Worm (Caenorhabditis elegans) whole organism, L1 larva: ENCODE results near the gene R03G5.6.
A peak's percentile ranks its signal among the peaks of the same experiment; 100 is the strongest.

ENCODE experiments used
- C04F5.9 ChIP-seq: sonication (generic microtip); optimal IDR thresholded peaks from 2 replicates; lab custom pipeline; 2016; ENCODE audit warnings: missing genetic modification characterization, missing compliant biosample characterization
- C16A3.4 ChIP-seq: fragments of 150-350 bp; optimal IDR thresholded peaks from 2 replicates; lab custom pipeline; 2014; ENCODE audit warnings: missing biosample characterization, missing genetic modification characterization
- C34B4.2 ChIP-seq: sonication (generic microtip); optimal IDR thresholded peaks from 2 replicates; lab custom pipeline; 2017; ENCODE audit warnings: mild to moderate bottlenecking, missing genetic modification characterization, missing compliant biosample characterization
- alr-1 ChIP-seq: fragments of 200-800 bp; sonication (Bioruptor generic); optimal IDR thresholded peaks from 2 replicates; lab custom pipeline; 2018; ENCODE audit warnings: borderline replicate concordance, mild to moderate bottlenecking, missing genetic modification characterization, missing compliant biosample characterization
- ama-1 ChIP-seq: fragments of 150-350 bp; optimal IDR thresholded peaks from 2 replicates; lab custom pipeline; 2014
- blmp-1 ChIP-seq: fragments of 150-350 bp; optimal IDR thresholded peaks from 2 replicates; lab custom pipeline; 2014; ENCODE audit warnings: missing biosample characterization, missing genetic modification characterization
- ceh-63 ChIP-seq: fragments of 200-800 bp; sonication (Bioruptor generic); optimal IDR thresholded peaks from 2 replicates; lab custom pipeline; 2018; ENCODE audit warnings: mild to moderate bottlenecking, missing genetic modification characterization, missing compliant biosample characterization
- ceh-90 ChIP-seq: sonication (generic microtip); optimal IDR thresholded peaks from 2 replicates; lab custom pipeline; 2016; ENCODE audit warnings: missing genetic modification characterization, missing compliant biosample characterization
- ces-1 ChIP-seq: fragments of 150-350 bp; optimal IDR thresholded peaks from 2 replicates; lab custom pipeline; 2014; ENCODE audit warnings: missing biosample characterization, missing genetic modification reagents, missing genetic modification characterization
- dsc-1 ChIP-seq: sonication (generic microtip); optimal IDR thresholded peaks from 2 replicates; lab custom pipeline; 2016; ENCODE audit warnings: mild to moderate bottlenecking, missing genetic modification characterization, missing compliant biosample characterization
- efl-1 ChIP-seq, 4 experiments: fragments of 150-350 bp; optimal IDR thresholded peaks in 3 of 4; peaks in 1 of 4; 1 replicate in 1 of 4; 2 replicates in 3 of 4; lab custom pipeline; 2014; ENCODE audit warnings: missing biosample characterization in 2 of 4, missing genetic modification characterization in 2 of 4, missing genetic modification reagents in 2 of 4
- efl-3 ChIP-seq: fragments of 200-800 bp; sonication (Bioruptor generic); optimal IDR thresholded peaks from 2 replicates; lab custom pipeline; 2018; ENCODE audit warnings: mild to moderate bottlenecking, missing genetic modification characterization, missing compliant biosample characterization
- egl-27 ChIP-seq, 2 experiments: fragments of 150-350 bp in 1 of 2; sonication (generic microtip); optimal IDR thresholded peaks; 3 replicates each; lab custom pipeline; 2017 to 2018; ENCODE audit warnings: missing biosample characterization in 2 of 2, missing genetic modification characterization in 2 of 2, missing genetic modification reagents in 2 of 2
- elt-3 ChIP-seq, 6 experiments: fragments of 150-350 bp in 1 of 6; sonication (generic microtip); optimal IDR thresholded peaks; 2 replicates each; lab custom pipeline; 2017 to 2018; ENCODE audit warnings: missing biosample characterization in 6 of 6, missing genetic modification characterization in 6 of 6, inconsistent platforms in 1 of 6
- ets-5 ChIP-seq: fragments of 200-800 bp; sonication (Bioruptor generic); IDR thresholded peaks from 2 replicates; pipeline ENCODE4 v1.3.6; 2022; ENCODE audit warnings: missing genetic modification characterization, missing compliant biosample characterization
- fkh-10 ChIP-seq: sonication (generic microtip); optimal IDR thresholded peaks from 2 replicates; lab custom pipeline; 2017; ENCODE audit warnings: missing biosample characterization, missing genetic modification reagents, missing genetic modification characterization
- fkh-4 ChIP-seq: sonication (generic microtip); optimal IDR thresholded peaks from 2 replicates; lab custom pipeline; 2016; ENCODE audit warnings: missing compliant biosample characterization, missing genetic modification characterization, borderline replicate concordance
- fos-1 ChIP-seq: fragments of 150-350 bp; optimal IDR thresholded peaks from 2 replicates; lab custom pipeline; 2014; ENCODE audit warnings: missing biosample characterization, missing genetic modification characterization
- grh-1 ChIP-seq: fragments of 200-800 bp; sonication (Bioruptor generic); IDR thresholded peaks from 2 replicates; pipeline ENCODE4 v1.3.6; 2022; ENCODE audit warnings: missing genetic modification reagents, missing genetic modification characterization, missing compliant biosample characterization
- hlh-17 ChIP-seq: fragments of 200-800 bp; sonication (Bioruptor generic); optimal IDR thresholded peaks from 2 replicates; lab custom pipeline; 2018; ENCODE audit warnings: missing genetic modification characterization, mild to moderate bottlenecking, missing compliant biosample characterization, moderate library complexity, borderline replicate concordance
- hlh-4 ChIP-seq: sonication (generic microtip); optimal IDR thresholded peaks from 2 replicates; lab custom pipeline; 2016; ENCODE audit warnings: mild to moderate bottlenecking, missing genetic modification characterization, missing compliant biosample characterization
- hpl-2 ChIP-seq: fragments of 150-350 bp; optimal IDR thresholded peaks from 2 replicates; lab custom pipeline; 2014; ENCODE audit warnings: missing biosample characterization, missing genetic modification reagents, missing genetic modification characterization
- irx-1 ChIP-seq: sonication (generic microtip); optimal IDR thresholded peaks from 2 replicates; lab custom pipeline; 2016; ENCODE audit warnings: missing genetic modification characterization, missing compliant biosample characterization
- isw-1 ChIP-seq: fragments of 200-800 bp; sonication (Bioruptor generic); IDR thresholded peaks from 2 replicates; pipeline ENCODE4 v1.3.6; 2022; ENCODE audit warnings: missing genetic modification characterization, missing compliant biosample characterization
- jun-1 ChIP-seq: fragments of 150-350 bp; optimal IDR thresholded peaks from 2 replicates; lab custom pipeline; 2014; ENCODE audit warnings: missing biosample characterization, missing genetic modification reagents, missing genetic modification characterization
- lin-13 ChIP-seq: fragments of 150-350 bp; optimal IDR thresholded peaks from 2 replicates; lab custom pipeline; 2014; ENCODE audit warnings: missing biosample characterization, missing genetic modification reagents, missing genetic modification characterization
- lin-14 ChIP-seq: fragments of 200-800 bp; sonication (Bioruptor generic); optimal IDR thresholded peaks from 2 replicates; lab custom pipeline; 2018; ENCODE audit warnings: mild to moderate bottlenecking, missing genetic modification characterization, moderate library complexity, missing compliant biosample characterization
- lin-15B ChIP-seq: fragments of 150-350 bp; sonication (generic microtip); optimal IDR thresholded peaks from 3 replicates; lab custom pipeline; 2014; ENCODE audit warnings: missing biosample characterization, missing genetic modification characterization
- lin-35 ChIP-seq, 2 experiments: fragments of 150-350 bp; optimal IDR thresholded peaks; 2 replicates each; lab custom pipeline; 2014; ENCODE audit warnings: missing biosample characterization in 2 of 2, missing genetic modification characterization in 2 of 2, missing genetic modification reagents in 2 of 2
- mab-9 ChIP-seq: fragments of 200-800 bp; sonication (Bioruptor generic); IDR thresholded peaks from 2 replicates; pipeline ENCODE4 v1.3.6; 2022; ENCODE audit warnings: missing genetic modification reagents, missing genetic modification characterization, missing compliant biosample characterization
- mdl-1 ChIP-seq, 2 experiments: fragments of 150-350 bp; optimal IDR thresholded peaks; 2 replicates each; lab custom pipeline; 2014 to 2017; ENCODE audit warnings: missing biosample characterization in 2 of 2, missing genetic modification characterization in 2 of 2, inconsistent platforms in 1 of 2
- nhr-12 ChIP-seq: sonication (generic microtip); optimal IDR thresholded peaks from 2 replicates; lab custom pipeline; 2017; ENCODE audit warnings: missing biosample characterization, missing genetic modification characterization
- nhr-19 ChIP-seq: fragments of 200-800 bp; sonication (Bioruptor generic); conservative IDR thresholded peaks from 2 replicates; pipeline ENCODE4 v1.3.6; 2022; ENCODE audit warnings: missing genetic modification characterization, missing compliant biosample characterization
- nhr-47 ChIP-seq: sonication (generic microtip); optimal IDR thresholded peaks from 2 replicates; lab custom pipeline; 2016; ENCODE audit warnings: mild to moderate bottlenecking, missing genetic modification characterization, moderate library complexity, missing compliant biosample characterization
- nhr-71 ChIP-seq: sonication (generic microtip); optimal IDR thresholded peaks from 2 replicates; lab custom pipeline; 2016; ENCODE audit warnings: mild to moderate bottlenecking, missing genetic modification characterization, moderate library complexity, missing compliant biosample characterization
- nhr-76 ChIP-seq: sonication (generic microtip); optimal IDR thresholded peaks from 2 replicates; lab custom pipeline; 2017; ENCODE audit warnings: missing biosample characterization, missing genetic modification characterization
- nhr-84 ChIP-seq: sonication (generic microtip); optimal IDR thresholded peaks from 2 replicates; lab custom pipeline; 2017; ENCODE audit warnings: missing biosample characterization, missing genetic modification characterization
- nhr-85 ChIP-seq: sonication (generic microtip); peaks from one replicate; lab custom pipeline; 2016; ENCODE audit warnings: missing genetic modification characterization, inconsistent platforms, missing compliant biosample characterization
- pag-3 ChIP-seq: sonication (generic microtip); optimal IDR thresholded peaks from 2 replicates; lab custom pipeline; 2017; ENCODE audit warnings: missing genetic modification characterization, mild to moderate bottlenecking, missing compliant biosample characterization, antibody characterized with exemption, borderline replicate concordance; ENCODE audit not compliant: insufficient read depth
- pax-3 ChIP-seq: fragments of 200-800 bp; sonication (Bioruptor generic); optimal IDR thresholded peaks from 2 replicates; lab custom pipeline; 2018; ENCODE audit warnings: mild to moderate bottlenecking, missing genetic modification characterization, moderate library complexity, missing compliant biosample characterization
- pqm-1 ChIP-seq: sonication (generic microtip); optimal IDR thresholded peaks from 3 replicates; lab custom pipeline; 2017; ENCODE audit warnings: missing biosample characterization, missing genetic modification characterization
- rnt-1 ChIP-seq: sonication (generic microtip); optimal IDR thresholded peaks from 2 replicates; lab custom pipeline; 2016; ENCODE audit warnings: mild to moderate bottlenecking, missing genetic modification characterization, moderate library complexity, missing compliant biosample characterization
- snpc-4 ChIP-seq: fragments of 150-350 bp; optimal IDR thresholded peaks from 2 replicates; lab custom pipeline; 2014; ENCODE audit warnings: missing biosample characterization, missing genetic modification characterization
- snu-23 ChIP-seq: sonication (generic microtip); optimal IDR thresholded peaks from 2 replicates; lab custom pipeline; 2016; ENCODE audit warnings: missing genetic modification characterization, missing compliant biosample characterization
- sup-37 ChIP-seq: fragments of 200-800 bp; sonication (Bioruptor generic); optimal IDR thresholded peaks from 2 replicates; lab custom pipeline; 2018; ENCODE audit warnings: mild to moderate bottlenecking, missing genetic modification characterization, missing compliant biosample characterization
- tbx-2 ChIP-seq: sonication (generic microtip); optimal IDR thresholded peaks from 2 replicates; lab custom pipeline; 2016; ENCODE audit warnings: missing genetic modification characterization, missing compliant biosample characterization
- tlp-1 ChIP-seq: fragments of 150-350 bp; optimal IDR thresholded peaks from 2 replicates; lab custom pipeline; 2014; ENCODE audit warnings: missing biosample characterization, missing genetic modification characterization
- unc-130 ChIP-seq: fragments of 150-350 bp; optimal IDR thresholded peaks from 2 replicates; lab custom pipeline; 2017; ENCODE audit warnings: missing biosample characterization, missing genetic modification characterization, inconsistent platforms
- unc-62 ChIP-seq: fragments of 150-350 bp; optimal IDR thresholded peaks from 2 replicates; lab custom pipeline; 2014; ENCODE audit warnings: missing biosample characterization, missing genetic modification reagents, missing genetic modification characterization
- zip-4 ChIP-seq: fragments of 200-800 bp; sonication (Bioruptor generic); optimal IDR thresholded peaks from 2 replicates; lab custom pipeline; 2018; ENCODE audit warnings: mild to moderate bottlenecking, missing genetic modification characterization, moderate library complexity, missing compliant biosample characterization
- ztf-11 ChIP-seq, 2 experiments: sonication (generic microtip); optimal IDR thresholded peaks; 2 replicates each; lab custom pipeline; 2016 to 2017; ENCODE audit warnings: missing genetic modification characterization in 2 of 2, missing biosample characterization in 1 of 2, missing compliant biosample characterization in 1 of 2

R03G5.6 gene

DNA sequence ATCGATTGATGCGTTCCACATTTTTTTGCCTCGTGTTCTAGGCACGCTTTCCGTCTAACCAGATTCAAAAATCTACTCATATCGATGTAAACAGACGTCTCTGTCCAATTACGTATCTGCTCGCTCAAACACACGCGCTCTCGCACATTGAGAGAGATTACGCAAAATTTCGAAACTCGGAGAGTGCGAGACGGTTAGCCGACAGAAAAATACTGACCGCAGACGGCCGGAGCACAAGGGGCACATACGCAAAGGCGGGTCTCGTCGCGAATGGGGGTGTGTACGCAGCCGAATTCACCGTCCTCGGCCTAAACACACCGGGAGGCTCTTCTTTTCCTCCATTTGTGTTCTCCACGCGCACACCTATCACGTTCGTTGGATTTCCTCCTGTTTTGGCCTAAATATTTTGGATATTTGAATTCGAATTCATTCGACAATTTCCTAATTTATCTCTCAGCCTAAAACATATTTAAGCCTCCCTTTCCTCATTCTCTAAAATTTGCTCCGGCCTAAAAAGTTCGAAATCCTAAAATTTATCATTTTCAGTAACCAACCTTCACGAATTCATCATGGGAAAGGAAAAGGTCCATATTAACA, 6.5 kb upstream of the R03G5.6 start, which contains the start of gene eef-1A.2 (continued):
- peak; percentile 99 for TF ChIP-seq lin-14
- TF ChIP-seq nhr-47 (tag; lab: Kevin White, UChicago): peak; percentile 97
- TF ChIP-seq zip-4 (GFP tag; lab: Kevin White, UChicago): peak; percentile 99
- TF ChIP-seq nhr-76 (tag; lab: Kevin White, UChicago): no peak
- TF ChIP-seq efl-3 (GFP tag; lab: Kevin White, UChicago): no peak
- TF ChIP-seq tbx-2 (tag; lab: Kevin White, UChicago): peak; percentile 95
- peak; percentile 75 for TF ChIP-seq snpc-4
- no peak for TF ChIP-seq tlp-1 (tag; lab: Kevin White, UChicago)
- no peak for TF ChIP-seq hlh-4 (tag; lab: Kevin White, UChicago)
- TF ChIP-seq mdl-1 (tag; optimal IDR thresholded peaks at IDR 0.05; lab: Kevin White, UChicago): peak; percentile 72 to 98
- peak; percentile 97 for TF ChIP-seq lin-13
- TF ChIP-seq irx-1: peak; percentile 86
- TF ChIP-seq lin-15B: peak; percentile 78
- peak; percentile 55 for TF ChIP-seq ceh-90
- peak in 3 of 6 experiments; percentile 89 to 98 (median 92) for TF ChIP-seq elt-3 (tag; optimal IDR thresholded peaks at IDR 0.05; lab: Kevin White, UChicago)
- TF ChIP-seq nhr-19 (GFP tag; lab: Robert Waterston, UW): peak; percentile 94
- TF ChIP-seq ztf-11 (tag; optimal IDR thresholded peaks at IDR 0.05; lab: Kevin White, UChicago): peak in 1 of 2 experiments; percentile 80
- TF ChIP-seq mab-9 (GFP tag; lab: Robert Waterston, UW): peak; percentile 78
- peak; percentile 97 for TF ChIP-seq jun-1 (tag; lab: Kevin White, UChicago)
- peak; percentile 97 for TF ChIP-seq rnt-1 (tag; lab: Kevin White, UChicago)
- TF ChIP-seq C04F5.9 (tag; lab: Kevin White, UChicago): peak; percentile 68
- TF ChIP-seq nhr-84 (tag; lab: Kevin White, UChicago): peak; percentile 81
- no peak for TF ChIP-seq ets-5
- TF ChIP-seq sup-37 (GFP tag; lab: Kevin White, UChicago): peak; percentile 76
- no peak for TF ChIP-seq nhr-12 (tag; lab: Kevin White, UChicago)
- peak; percentile 78 to 95 for TF ChIP-seq egl-27 (tag; optimal IDR thresholded peaks at IDR 0.05; lab: Kevin White, UChicago)
- TF ChIP-seq nhr-71 (tag; lab: Kevin White, UChicago): peak; percentile 98
- TF ChIP-seq pax-3 (tag; lab: Kevin White, UChicago): peak; percentile 95
- TF ChIP-seq fkh-10 (GFP tag; lab: Kevin White, UChicago): peak; percentile 98
- peak; percentile 91 for TF ChIP-seq grh-1
- peak; percentile 97 for TF ChIP-seq snu-23
- no peak for TF ChIP-seq C34B4.2 (tag; lab: Kevin White, UChicago)
- no peak for TF ChIP-seq hlh-17
- TF ChIP-seq pag-3 (tag; lab: Kevin White, UChicago): no peak
- peak; percentile 95 for TF ChIP-seq isw-1 (GFP tag; lab: Robert Waterston, UW)
- peak; percentile 82 to 93 for TF ChIP-seq efl-1 (optimal IDR thresholded peaks at IDR 0.05; lab: Kevin White, UChicago)
- peak; percentile 79 to 96 for TF ChIP-seq efl-1 (GFP tag; optimal IDR thresholded peaks at IDR 0.05 in 1 of 2; lab: Kevin White, UChicago)
- TF ChIP-seq fos-1 (tag; lab: Kevin White, UChicago): peak; percentile 96
- peak; percentile 97 for TF ChIP-seq dsc-1 (tag; lab: Kevin White, UChicago)
- TF ChIP-seq blmp-1 (tag; lab: Kevin White, UChicago): peak; percentile 55
- TF ChIP-seq alr-1 (tag; lab: Kevin White, UChicago): no peak
- peak; percentile 82 to 92 for TF ChIP-seq lin-35 (GFP tag; optimal IDR thresholded peaks at IDR 0.05; lab: Kevin White, UChicago)
- TF ChIP-seq unc-62: no peak
- peak; percentile 74 for TF ChIP-seq ama-1 (lab: Kevin White, UChicago)
- TF ChIP-seq fkh-4 (tag; lab: Kevin White, UChicago): peak; percentile 29
- TF ChIP-seq hpl-2 (GFP tag; lab: Kevin White, UChicago): peak; percentile 88
- peak; percentile 69 for TF ChIP-seq pqm-1 (tag; lab: Kevin White, UChicago)
- TF ChIP-seq C16A3.4: peak; percentile 89
- peak; percentile 98 for TF ChIP-seq nhr-85 (tag; lab: Kevin White, UChicago)
- peak; percentile 44 for TF ChIP-seq ces-1 (GFP tag; lab: Kevin White, UChicago)
- peak; percentile 83 for TF ChIP-seq unc-130
- TF ChIP-seq ceh-63: no peak
